Fruit fly (Drosophila melanogaster) whole organism: ENCODE measurements around the gene ncm.

Experiments
- CG8478 ChIP-seq: fragments of >200 bp; optimal IDR thresholded peaks from 2 replicates; lab custom pipeline; 2018; ENCODE audit warnings: inconsistent platforms
- Dll ChIP-seq: fragments of >200 bp; optimal IDR thresholded peaks from 2 replicates; lab custom pipeline; 2017
- EcR ChIP-seq, 2 experiments: fragments of >200 bp; optimal IDR thresholded peaks; 2 replicates each; lab custom pipeline; 2017; ENCODE audit warnings: missing biosample characterization in 2 of 2, missing genetic modification characterization in 2 of 2, missing genetic modification reagents in 2 of 2
- pan ChIP-seq: fragments of >200 bp; optimal IDR thresholded peaks from 2 replicates; lab custom pipeline; 2017
- psq ChIP-seq: fragments of >200 bp; optimal IDR thresholded peaks from 2 replicates; lab custom pipeline; 2017
- usp ChIP-seq: fragments of >200 bp; optimal IDR thresholded peaks from 2 replicates; lab custom pipeline; 2017; ENCODE audit warnings: missing biosample characterization, missing genetic modification characterization, mixed read lengths

ncm gene

DNA sequence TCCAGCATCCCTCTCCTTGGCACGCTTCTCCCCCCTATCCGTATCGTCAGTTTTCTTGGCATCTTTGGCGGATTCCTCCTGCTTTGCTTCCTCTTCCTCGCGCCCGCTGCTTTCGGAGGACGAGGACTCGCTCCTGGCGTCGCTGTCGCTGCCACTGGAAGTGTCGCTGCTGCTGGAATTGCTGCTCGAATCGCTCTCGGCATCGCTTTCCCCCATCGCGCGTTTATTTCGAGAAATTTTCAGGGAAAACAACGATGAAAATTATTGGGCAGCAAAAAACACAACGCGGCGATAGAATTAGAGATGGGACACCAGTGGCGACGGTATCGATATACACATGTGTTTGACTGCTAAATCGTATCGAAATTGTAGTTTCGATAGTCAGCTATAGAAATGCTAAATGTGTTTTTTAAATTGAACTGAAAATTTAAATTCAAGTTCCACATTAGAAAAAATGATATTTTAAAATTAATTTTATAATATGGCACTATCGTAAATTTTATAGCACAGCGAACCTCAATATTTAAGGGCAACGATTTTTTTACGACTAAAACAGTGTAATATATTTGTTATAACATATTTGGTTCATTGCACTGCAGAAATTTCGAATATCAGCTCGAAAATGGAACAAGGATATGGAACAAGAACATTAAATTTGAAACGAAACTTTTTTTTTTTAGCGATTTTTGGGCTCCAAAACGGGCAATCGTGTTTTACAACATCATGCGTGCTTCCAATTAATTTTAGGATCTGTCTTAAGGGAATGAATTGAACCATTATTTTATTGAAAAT is at the start of gene ncm:
Gene ncm, minus strand, starts transcription at position 319 of the 792 bp plus-strand sequence.
- TF ChIP-seq usp (GFP tag; lab: Kevin White, UChicago) (no peak), Dll (lab: Kevin White, UChicago) (no peak), CG8478 (lab: Kevin White, UChicago) (no peak), pan (lab: Kevin White, UChicago) (no peak), EcR (GFP tag; optimal IDR thresholded peaks at IDR 0.05; lab: Kevin White, UChicago) (no peak), psq (lab: Kevin White, UChicago) (no peak)

DNA sequence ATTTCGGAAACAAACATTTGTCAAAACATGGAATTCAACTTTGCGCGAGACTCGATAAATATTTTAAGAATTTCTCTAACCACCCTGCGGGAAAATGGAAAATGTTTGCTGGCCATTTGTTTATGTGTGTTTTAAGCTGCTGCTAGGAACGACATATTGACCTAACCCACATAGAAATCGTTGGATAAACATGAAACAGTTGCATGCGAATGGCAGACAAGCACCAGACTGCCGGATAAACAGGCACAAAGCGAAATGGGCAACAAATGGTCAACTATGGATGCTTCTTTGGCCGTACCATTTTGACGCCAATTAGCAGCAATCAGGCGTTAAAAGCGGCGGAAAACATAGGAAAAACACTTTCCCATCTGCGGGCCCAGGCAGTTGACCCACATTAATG is 48.1 kb upstream of the ncm start:
- no peak for TF ChIP-seq EcR (GFP tag; optimal IDR thresholded peaks at IDR 0.05; lab: Kevin White, UChicago)
- TF ChIP-seq usp (GFP tag; lab: Kevin White, UChicago) = no peak
- TF ChIP-seq pan (lab: Kevin White, UChicago) = no peak
- no peak for TF ChIP-seq psq (lab: Kevin White, UChicago)
- TF ChIP-seq CG8478 (lab: Kevin White, UChicago) = no peak
- TF ChIP-seq Dll (lab: Kevin White, UChicago) = no peak

DNA sequence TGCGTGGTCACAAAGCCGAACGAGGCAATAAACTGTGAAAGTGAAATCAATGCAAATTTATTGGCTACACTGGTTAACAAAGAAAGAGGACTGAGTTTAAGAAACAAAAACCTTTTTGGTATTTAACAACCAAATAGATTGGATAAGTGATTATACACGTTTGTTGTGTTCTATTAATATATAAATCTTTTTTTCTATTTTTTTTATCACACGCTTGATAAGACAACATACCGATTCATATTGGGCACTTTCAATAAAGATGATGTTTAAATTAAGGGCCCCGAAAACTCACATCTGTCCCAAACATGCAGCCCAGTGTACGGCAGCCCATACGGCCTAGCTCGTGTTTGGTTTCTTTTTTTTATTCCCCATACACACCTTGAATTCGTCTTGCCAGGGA is 44.4 kb upstream of the ncm start:
- TF ChIP-seq psq (lab: Kevin White, UChicago) (no peak), EcR (GFP tag; optimal IDR thresholded peaks at IDR 0.05; lab: Kevin White, UChicago) (no peak), usp (GFP tag; lab: Kevin White, UChicago) (no peak), CG8478 (lab: Kevin White, UChicago) (no peak), pan (lab: Kevin White, UChicago) (no peak), Dll (lab: Kevin White, UChicago) (no peak)

DNA sequence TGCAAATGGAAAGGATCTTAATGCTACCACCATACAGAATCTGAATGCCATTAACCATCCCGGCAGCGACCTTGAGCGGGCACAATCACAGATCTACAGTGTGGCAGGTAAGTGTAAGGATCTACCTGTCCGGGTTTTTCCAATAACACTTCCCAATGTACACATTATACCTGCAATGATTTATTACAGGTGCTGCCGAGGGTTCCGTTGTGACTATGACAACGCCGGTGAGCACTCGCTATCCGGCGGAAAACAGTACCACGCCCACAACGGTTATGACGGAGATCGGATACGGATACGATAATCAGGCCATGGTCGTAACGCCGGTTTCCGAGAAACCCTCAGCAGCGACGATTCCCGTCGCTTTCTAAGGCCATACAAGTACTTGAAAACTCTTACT is 38.1 kb upstream of the ncm start:
- TF ChIP-seq Dll (lab: Kevin White, UChicago) (no peak), psq (lab: Kevin White, UChicago) (no peak), CG8478 (lab: Kevin White, UChicago) (no peak), usp (GFP tag; lab: Kevin White, UChicago) (no peak), EcR (GFP tag; optimal IDR thresholded peaks at IDR 0.05; lab: Kevin White, UChicago) (no peak), pan (lab: Kevin White, UChicago) (no peak)

DNA sequence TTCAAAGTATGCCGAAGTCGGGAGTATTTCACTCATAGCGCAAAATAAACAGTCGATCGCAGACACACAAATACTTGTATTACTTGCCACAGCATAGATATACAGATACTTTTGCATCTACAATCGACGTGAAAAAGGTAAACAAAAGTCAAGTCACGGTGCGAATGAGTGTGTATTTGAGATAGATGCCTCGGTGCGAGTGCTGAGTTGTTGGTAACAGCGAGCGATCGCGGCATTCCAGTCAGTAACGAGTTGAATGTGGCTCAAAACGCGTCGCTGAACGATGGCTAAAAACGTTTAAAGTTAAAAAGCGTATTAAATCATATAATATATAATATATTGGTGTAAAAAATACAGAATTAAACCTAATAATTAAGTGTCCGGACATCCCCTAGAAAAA is 36.5 kb upstream of the ncm start, which contains the start of gene grnd:
Gene grnd, plus strand, starts transcription at position 207 of the 400 bp plus-strand sequence.
- TF ChIP-seq CG8478 (lab: Kevin White, UChicago) (no peak), usp (GFP tag; lab: Kevin White, UChicago) (no peak), Dll (lab: Kevin White, UChicago) (no peak), EcR (GFP tag; optimal IDR thresholded peaks at IDR 0.05; lab: Kevin White, UChicago) (no peak), pan (lab: Kevin White, UChicago) (no peak), psq (lab: Kevin White, UChicago) (no peak)

DNA sequence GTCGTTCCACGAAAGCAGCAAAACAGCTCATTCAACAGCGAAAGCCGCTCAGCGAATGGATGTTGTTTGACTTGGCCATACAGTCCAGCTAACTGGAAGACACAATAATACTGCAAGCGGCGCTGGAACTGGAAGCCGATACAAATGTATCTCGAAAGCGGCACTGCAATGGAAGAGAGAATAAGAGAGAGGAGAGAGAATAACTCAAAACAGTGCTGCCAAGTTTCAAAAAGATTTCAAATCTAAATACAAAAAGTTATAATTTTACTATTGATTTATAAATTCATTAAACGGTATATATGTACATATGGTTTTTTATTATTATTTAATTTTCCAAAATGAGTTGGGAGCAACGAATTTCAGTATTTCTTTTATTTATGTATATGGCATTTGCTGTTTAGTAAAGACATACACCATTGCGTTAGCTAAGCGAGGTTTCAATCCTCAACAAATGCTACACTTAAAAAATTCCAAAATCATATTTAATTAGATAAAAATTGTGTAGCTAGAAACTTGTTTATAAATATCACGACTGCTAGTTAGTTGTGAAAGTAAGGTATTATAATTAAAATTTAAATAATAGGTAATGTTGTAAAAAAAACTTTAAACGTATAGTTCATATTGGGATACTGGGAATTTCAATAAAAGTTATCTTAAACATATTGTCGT is 35.8 kb upstream of the ncm start, which contains the start of gene CG10283:
Gene CG10283, minus strand, starts transcription at position 132 of the 669 bp plus-strand sequence.
- TF ChIP-seq CG8478 (lab: Kevin White, UChicago) = no peak

DNA sequence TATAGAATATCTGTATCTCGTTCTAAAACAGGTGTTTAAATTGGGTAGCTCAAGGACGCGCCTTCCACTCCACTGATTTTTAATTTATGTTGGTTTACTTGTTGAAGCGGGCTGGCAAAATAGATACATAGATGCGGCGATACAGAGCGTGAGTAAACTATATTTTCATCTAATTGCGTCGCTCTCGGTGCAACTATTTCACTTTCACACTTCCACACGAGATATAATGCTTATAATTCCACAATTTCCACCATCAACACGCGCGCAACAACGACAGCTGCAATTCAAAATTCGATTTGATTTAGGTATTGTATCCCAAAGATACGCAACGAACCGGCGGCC is 35.3 kb upstream of the ncm start:
- TF ChIP-seq usp (GFP tag; lab: Kevin White, UChicago) (no peak), Dll (lab: Kevin White, UChicago) (no peak), EcR (GFP tag; optimal IDR thresholded peaks at IDR 0.05; lab: Kevin White, UChicago) (no peak), psq (lab: Kevin White, UChicago) (no peak), pan (lab: Kevin White, UChicago) (no peak), CG8478 (lab: Kevin White, UChicago) (no peak)

DNA sequence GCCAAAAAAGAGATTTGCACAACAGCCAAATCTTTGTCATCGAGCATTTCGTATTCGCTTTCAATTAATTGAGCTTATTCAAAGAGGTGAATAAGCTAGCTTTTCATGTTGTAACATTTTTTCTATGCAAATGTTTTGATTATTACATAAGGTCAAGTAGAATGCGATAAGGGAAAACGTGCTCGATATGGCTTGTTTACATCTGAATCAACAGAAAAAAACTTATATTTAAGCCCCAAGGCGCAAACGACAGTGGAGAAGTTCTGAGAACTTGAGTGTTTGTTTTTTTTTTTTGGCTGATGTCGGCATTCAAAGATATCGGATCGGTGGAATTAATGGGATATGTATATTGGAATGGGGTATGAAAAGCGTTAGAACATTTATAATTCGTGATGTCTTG is 34.2 kb upstream of the ncm start:
- TF ChIP-seq usp (GFP tag; lab: Kevin White, UChicago) (no peak), CG8478 (lab: Kevin White, UChicago) (no peak), Dll (lab: Kevin White, UChicago) (no peak), psq (lab: Kevin White, UChicago) (no peak), EcR (GFP tag; optimal IDR thresholded peaks at IDR 0.05; lab: Kevin White, UChicago) (no peak), pan (lab: Kevin White, UChicago) (no peak)

DNA sequence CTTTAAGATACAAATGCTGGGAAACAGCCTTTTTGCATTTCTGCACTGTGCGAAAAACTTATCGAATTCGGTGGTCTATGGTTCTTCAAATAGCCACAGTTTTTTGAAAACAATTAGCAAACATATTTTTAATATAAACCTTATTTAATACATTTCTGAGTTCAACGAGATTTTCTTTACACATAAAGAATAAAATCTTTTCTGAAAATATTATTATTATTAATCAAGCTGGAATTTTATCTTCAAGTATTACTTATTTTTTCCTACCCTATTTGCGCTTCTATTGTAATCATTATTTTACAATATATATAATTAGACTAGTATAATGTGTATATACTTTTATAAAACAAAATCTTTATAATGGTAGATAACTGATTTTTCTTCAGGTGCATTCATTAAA is 33.4 kb upstream of the ncm start:
- TF ChIP-seq psq (lab: Kevin White, UChicago) (no peak), EcR (GFP tag; optimal IDR thresholded peaks at IDR 0.05; lab: Kevin White, UChicago) (no peak), usp (GFP tag; lab: Kevin White, UChicago) (no peak), CG8478 (lab: Kevin White, UChicago) (no peak), Dll (lab: Kevin White, UChicago) (no peak), pan (lab: Kevin White, UChicago) (no peak)

DNA sequence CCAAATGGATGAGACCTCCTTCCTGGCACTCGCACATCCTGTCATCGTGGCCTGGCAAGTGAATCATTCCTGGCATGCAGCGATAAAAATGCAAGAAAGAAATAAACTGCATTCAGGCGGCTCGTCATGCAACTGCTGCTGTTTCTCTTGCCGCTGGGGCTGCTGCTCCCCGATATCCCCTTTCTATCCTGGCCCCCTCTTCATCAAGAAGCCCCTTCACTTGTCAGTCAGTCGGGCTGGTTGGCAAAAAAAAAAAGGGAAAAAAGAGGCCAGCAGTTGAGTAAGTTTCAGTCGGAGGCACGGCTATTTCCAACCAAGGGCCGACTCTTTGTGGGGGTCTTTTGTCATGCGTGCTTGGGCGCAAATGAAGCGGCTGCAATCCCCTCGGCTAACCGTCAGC is 33.0 kb upstream of the ncm start:
- no peak for TF ChIP-seq CG8478 (lab: Kevin White, UChicago)
- TF ChIP-seq Dll (lab: Kevin White, UChicago) = no peak
- no peak for TF ChIP-seq EcR (GFP tag; optimal IDR thresholded peaks at IDR 0.05; lab: Kevin White, UChicago)
- no peak for TF ChIP-seq pan (lab: Kevin White, UChicago)
- no peak for TF ChIP-seq usp (GFP tag; lab: Kevin White, UChicago)
- no peak for TF ChIP-seq psq (lab: Kevin White, UChicago)

DNA sequence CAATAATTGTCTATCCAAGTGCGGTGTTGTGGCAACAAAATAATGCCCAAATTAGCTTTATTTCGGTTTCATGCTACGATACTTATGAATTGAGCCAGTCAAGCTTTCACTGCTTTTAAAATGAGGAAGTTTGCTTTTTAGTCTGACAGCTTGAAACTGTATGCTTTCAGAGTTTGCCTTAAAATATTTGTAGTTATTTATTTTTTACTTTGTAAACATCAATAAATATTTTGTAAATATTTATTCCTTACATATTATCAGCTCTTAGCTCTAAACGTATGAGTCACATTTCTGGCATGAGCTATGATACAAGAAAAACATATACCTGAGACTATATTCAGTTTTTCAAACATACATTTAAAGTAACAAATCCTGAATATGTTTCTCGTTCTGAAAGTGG is 32.3 kb upstream of the ncm start:
- TF ChIP-seq EcR (GFP tag; optimal IDR thresholded peaks at IDR 0.05; lab: Kevin White, UChicago) (no peak), psq (lab: Kevin White, UChicago) (no peak), usp (GFP tag; lab: Kevin White, UChicago) (no peak), Dll (lab: Kevin White, UChicago) (no peak), pan (lab: Kevin White, UChicago) (no peak), CG8478 (lab: Kevin White, UChicago) (no peak)
